Worm (Caenorhabditis elegans) whole organism, L4 larva: ENCODE results near the gene srp-2.

ENCODE experiments used
- lin-39 ChIP-seq: fragments of 150-350 bp; optimal IDR thresholded peaks from 2 replicates; lab custom pipeline; 2014; ENCODE audit warnings: missing biosample characterization, missing genetic modification reagents, missing genetic modification characterization
- mdl-1 ChIP-seq, 2 experiments: fragments of 150-350 bp in 1 of 2; sonication (generic microtip) in 1 of 2; optimal IDR thresholded peaks; 2 replicates each; lab custom pipeline; 2014 to 2017; ENCODE audit warnings: missing biosample characterization in 2 of 2, missing genetic modification characterization in 2 of 2
- skn-1 ChIP-seq: fragments of 150-350 bp; optimal IDR thresholded peaks from 2 replicates; lab custom pipeline; 2014; ENCODE audit warnings: missing biosample characterization, missing genetic modification characterization
- zag-1 ChIP-seq: fragments of 150-350 bp; optimal IDR thresholded peaks from 2 replicates; lab custom pipeline; 2014; ENCODE audit warnings: missing biosample characterization, missing genetic modification characterization

DNA sequence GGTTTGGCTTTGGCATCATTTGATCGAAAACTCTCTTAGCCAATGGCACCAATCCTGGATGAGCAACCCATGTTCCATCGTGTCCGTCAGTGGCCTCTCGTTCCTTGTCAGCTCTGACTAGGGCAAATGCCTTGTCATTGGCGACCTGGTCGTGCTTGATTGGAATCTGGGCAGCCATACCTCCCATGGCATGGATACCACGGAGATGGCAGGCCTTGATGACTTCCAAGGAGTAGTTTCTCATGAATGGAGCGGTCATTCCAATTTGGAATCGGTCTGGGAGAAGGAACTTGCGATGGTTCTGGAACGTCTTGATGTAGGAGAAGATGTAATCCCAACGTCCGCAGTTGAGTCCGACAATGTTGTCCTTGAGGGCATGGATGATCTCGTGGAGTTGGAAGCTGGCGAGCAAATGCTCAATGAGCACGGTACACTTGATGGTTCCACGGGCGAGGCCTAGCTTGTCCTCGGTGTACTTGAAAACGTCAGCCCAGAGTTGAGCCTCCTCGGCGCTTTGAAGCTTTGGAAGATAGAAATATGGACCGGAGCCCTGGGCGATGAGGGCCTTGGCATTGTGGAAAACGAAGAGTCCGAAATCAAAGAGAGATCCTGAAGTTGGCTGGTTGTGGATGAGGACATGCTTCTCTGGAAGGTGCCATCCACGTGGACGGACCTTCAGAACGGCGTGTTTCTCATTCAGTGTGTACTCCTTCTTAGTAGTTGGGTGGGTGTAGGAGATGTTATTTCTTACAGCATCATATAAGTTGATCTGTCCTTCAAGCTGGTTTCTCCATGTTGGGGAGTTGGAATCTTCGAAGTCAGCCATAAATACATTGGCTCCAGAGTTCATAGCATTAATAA lies 37.3 kb upstream of the srp-2 start:
- peak in 1 of 2 experiments; percentile 4 for TF ChIP-seq mdl-1 (tag; optimal IDR thresholded peaks at IDR 0.05; lab: Kevin White, UChicago)
- TF ChIP-seq zag-1 (tag; lab: Kevin White, UChicago), result no peak
- no peak for TF ChIP-seq skn-1 (tag; lab: Kevin White, UChicago)
- no peak for TF ChIP-seq lin-39
